Worm (Caenorhabditis elegans) whole organism, L4 larva: ENCODE data around the gene T01D1.7.

Source experiments
- D1046.2 ChIP-seq: fragments of 200-800 bp; sonication (Bioruptor generic); IDR thresholded peaks from 2 replicates; pipeline ENCODE4 v1.3.6; 2022; ENCODE audit warnings: missing genetic modification characterization, missing compliant biosample characterization
- F37D6.2 ChIP-seq: sonication (generic microtip); optimal IDR thresholded peaks from 2 replicates; lab custom pipeline; 2016; ENCODE audit warnings: mild to moderate bottlenecking, missing genetic modification characterization, missing compliant biosample characterization
- R02D3.7 ChIP-seq: fragments of 150-350 bp; sonication (generic microtip); optimal IDR thresholded peaks from 3 replicates; lab custom pipeline; 2014; ENCODE audit warnings: missing biosample characterization, missing genetic modification characterization
- Y105C5A.15 ChIP-seq: fragments of 200-800 bp; sonication (Bioruptor generic); IDR thresholded peaks from 2 replicates; pipeline ENCODE4 v1.3.6; 2022; ENCODE audit warnings: missing genetic modification characterization, missing compliant biosample characterization
- Y5F2A.4 ChIP-seq: fragments of 200-800 bp; sonication (Bioruptor generic); optimal IDR thresholded peaks from 2 replicates; lab custom pipeline; 2018; ENCODE audit warnings: mild to moderate bottlenecking, missing genetic modification characterization, missing compliant biosample characterization
- Y75B8A.6 ChIP-seq: fragments of 200-800 bp; sonication (Bioruptor generic); IDR thresholded peaks from 2 replicates; pipeline ENCODE4 v1.3.6; 2022; ENCODE audit warnings: missing genetic modification reagents, missing genetic modification characterization, missing compliant biosample characterization
- aha-1 ChIP-seq: fragments of 150-350 bp; peaks from one replicate; lab custom pipeline; 2014; ENCODE audit warnings: missing biosample characterization, missing genetic modification characterization
- ama-1 ChIP-seq: fragments of 150-350 bp; optimal IDR thresholded peaks from 2 replicates; lab custom pipeline; 2014; ENCODE audit warnings: inconsistent platforms, mixed read lengths
- arid-1 ChIP-seq: fragments of 200-800 bp; sonication (Bioruptor generic); conservative IDR thresholded peaks from 2 replicates; pipeline ENCODE4 v1.3.6; 2022; ENCODE audit warnings: missing genetic modification reagents, missing genetic modification characterization, missing compliant biosample characterization
- ceh-20 ChIP-seq: fragments of 200-800 bp; sonication (Bioruptor generic); IDR thresholded peaks from 2 replicates; pipeline ENCODE4 v1.3.6; 2022; ENCODE audit warnings: missing genetic modification reagents, missing genetic modification characterization, missing compliant biosample characterization
- ceh-32 ChIP-seq: sonication (generic microtip); optimal IDR thresholded peaks from 2 replicates; lab custom pipeline; 2016; ENCODE audit warnings: mild to moderate bottlenecking, missing genetic modification characterization, missing compliant biosample characterization; ENCODE audit not compliant: poor library complexity
- ceh-44 ChIP-seq: fragments of 200-800 bp; sonication (Bioruptor generic); IDR thresholded peaks from 2 replicates; pipeline ENCODE4 v1.3.6; 2022; ENCODE audit warnings: missing genetic modification reagents, missing genetic modification characterization, missing compliant biosample characterization
- ceh-82 ChIP-seq: sonication (generic microtip); optimal IDR thresholded peaks from 2 replicates; lab custom pipeline; 2017; ENCODE audit warnings: missing biosample characterization, missing genetic modification characterization
- cey-2 ChIP-seq: sonication (generic microtip); optimal IDR thresholded peaks from 3 replicates; lab custom pipeline; 2017; ENCODE audit warnings: missing genetic modification characterization, mild to moderate bottlenecking, missing compliant biosample characterization, antibody characterized with exemption, borderline replicate concordance; ENCODE audit not compliant: insufficient read depth
- ctbp-1 ChIP-seq: fragments of 200-800 bp; sonication (Bioruptor generic); IDR thresholded peaks from 2 replicates; pipeline ENCODE4 v1.3.6; 2022; ENCODE audit warnings: missing genetic modification reagents, missing genetic modification characterization, missing compliant biosample characterization
- daf-12 ChIP-seq: fragments of 150-350 bp; optimal IDR thresholded peaks from 2 replicates; lab custom pipeline; 2014; ENCODE audit warnings: missing biosample characterization, missing genetic modification reagents, missing genetic modification characterization
- dve-1 ChIP-seq: sonication (generic microtip); optimal IDR thresholded peaks from 2 replicates; lab custom pipeline; 2017; ENCODE audit warnings: antibody characterized with exemption, mild to moderate bottlenecking, missing genetic modification characterization, missing compliant biosample characterization; ENCODE audit not compliant: insufficient read depth
- egl-27 ChIP-seq: sonication (generic microtip); optimal IDR thresholded peaks from 3 replicates; lab custom pipeline; 2017; ENCODE audit warnings: missing biosample characterization, missing genetic modification reagents, missing genetic modification characterization
- fkh-10 ChIP-seq: fragments of 150-350 bp; optimal IDR thresholded peaks from 2 replicates; lab custom pipeline; 2014; ENCODE audit warnings: missing biosample characterization, missing genetic modification reagents, missing genetic modification characterization
- fos-1 ChIP-seq: fragments of 150-350 bp; optimal IDR thresholded peaks from 2 replicates; lab custom pipeline; 2014; ENCODE audit warnings: missing biosample characterization, missing genetic modification characterization
- gei-8 ChIP-seq: fragments of 200-800 bp; sonication (Bioruptor generic); optimal IDR thresholded peaks from 2 replicates; lab custom pipeline; 2018; ENCODE audit warnings: mild to moderate bottlenecking, missing genetic modification characterization, missing compliant biosample characterization
- hif-1 ChIP-seq, 2 experiments: sonication (generic microtip); optimal IDR thresholded peaks; 2 replicates each; lab custom pipeline; 2016 to 2017; ENCODE audit warnings: missing compliant biosample characterization in 2 of 2, missing genetic modification characterization in 2 of 2, missing genetic modification reagents in 2 of 2, missing genotype in 2 of 2, mild to moderate bottlenecking in 1 of 2
- hmg-1.1 ChIP-seq: fragments of 200-800 bp; sonication (Bioruptor generic); IDR thresholded peaks from 2 replicates; pipeline ENCODE4 v1.3.6; 2022; ENCODE audit warnings: missing genetic modification reagents, missing genetic modification characterization, missing compliant biosample characterization
- jun-1 ChIP-seq: fragments of 150-350 bp; optimal IDR thresholded peaks from 2 replicates; lab custom pipeline; 2014; ENCODE audit warnings: missing biosample characterization, missing genetic modification reagents, missing genetic modification characterization
- lim-7 ChIP-seq: fragments of 200-800 bp; sonication (Bioruptor generic); IDR thresholded peaks from 2 replicates; pipeline ENCODE4 v1.3.6; 2022; ENCODE audit warnings: missing genetic modification characterization, missing compliant biosample characterization
- lin-13 ChIP-seq: fragments of 150-350 bp; optimal IDR thresholded peaks from 2 replicates; lab custom pipeline; 2014; ENCODE audit warnings: missing biosample characterization, missing genetic modification reagents, missing genetic modification characterization
- lin-15B ChIP-seq: fragments of 150-350 bp; sonication (generic microtip); optimal IDR thresholded peaks from 3 replicates; lab custom pipeline; 2014; ENCODE audit warnings: missing biosample characterization, missing genetic modification characterization
- lin-29 ChIP-seq: fragments of 200-800 bp; sonication (Bioruptor generic); IDR thresholded peaks from 2 replicates; pipeline ENCODE4 v1.3.6; 2022; ENCODE audit warnings: missing genetic modification reagents, missing genetic modification characterization, missing compliant biosample characterization
- lin-38 ChIP-seq: fragments of 200-800 bp; sonication (Bioruptor generic); IDR thresholded peaks from 2 replicates; pipeline ENCODE4 v1.3.6; 2022; ENCODE audit warnings: missing genetic modification reagents, missing genetic modification characterization, missing compliant biosample characterization
- lin-39 ChIP-seq: fragments of 150-350 bp; optimal IDR thresholded peaks from 2 replicates; lab custom pipeline; 2014; ENCODE audit warnings: missing biosample characterization, missing genetic modification reagents, missing genetic modification characterization
- lir-3 ChIP-seq: sonication (generic microtip); optimal IDR thresholded peaks from 2 replicates; lab custom pipeline; 2016; ENCODE audit warnings: mild to moderate bottlenecking, missing genetic modification characterization, missing compliant biosample characterization
- lsy-2 ChIP-seq, 2 experiments: fragments of 150-350 bp in 1 of 2; sonication (generic microtip) in 1 of 2; optimal IDR thresholded peaks; 2 replicates each; lab custom pipeline; 2014 to 2017; ENCODE audit warnings: missing biosample characterization in 2 of 2, missing genetic modification characterization in 2 of 2
- mes-2 ChIP-seq: sonication (generic microtip); optimal IDR thresholded peaks from 2 replicates; lab custom pipeline; 2016; ENCODE audit warnings: missing genotype, mild to moderate bottlenecking, missing genetic modification characterization, missing compliant biosample characterization; ENCODE audit not compliant: poor library complexity, severe bottlenecking
- mxl-2 ChIP-seq: fragments of 200-800 bp; sonication (Bioruptor generic); conservative IDR thresholded peaks from 2 replicates; pipeline ENCODE4 v1.3.6; 2022; ENCODE audit warnings: missing genetic modification reagents, missing genetic modification characterization, missing compliant biosample characterization
- nhr-10 ChIP-seq: fragments of 150-350 bp; optimal IDR thresholded peaks from 2 replicates; lab custom pipeline; 2014; ENCODE audit warnings: missing biosample characterization, missing genetic modification characterization
- nhr-11 ChIP-seq: fragments of 150-350 bp; optimal IDR thresholded peaks from 2 replicates; lab custom pipeline; 2014; ENCODE audit warnings: missing biosample characterization, missing genetic modification characterization
- nhr-237 ChIP-seq: sonication (generic microtip); optimal IDR thresholded peaks from 2 replicates; lab custom pipeline; 2017; ENCODE audit warnings: missing biosample characterization, missing genetic modification characterization
- nhr-6 ChIP-seq: fragments of 150-350 bp; optimal IDR thresholded peaks from 2 replicates; lab custom pipeline; 2014; ENCODE audit warnings: missing biosample characterization, missing genetic modification characterization
- nhr-76 ChIP-seq: fragments of 150-350 bp; optimal IDR thresholded peaks from 2 replicates; lab custom pipeline; 2014; ENCODE audit warnings: missing biosample characterization, missing genetic modification characterization
- sdz-12 ChIP-seq: fragments of 200-800 bp; sonication (Bioruptor generic); optimal IDR thresholded peaks from 2 replicates; lab custom pipeline; 2018; ENCODE audit warnings: mild to moderate bottlenecking, missing genetic modification characterization, missing compliant biosample characterization
- skn-1 ChIP-seq: fragments of 150-350 bp; optimal IDR thresholded peaks from 2 replicates; lab custom pipeline; 2014; ENCODE audit warnings: missing biosample characterization, missing genetic modification characterization
- snpc-4 ChIP-seq: fragments of 150-350 bp; optimal IDR thresholded peaks from 2 replicates; lab custom pipeline; 2014; ENCODE audit warnings: missing biosample characterization, missing genetic modification characterization
- spr-1 ChIP-seq: sonication (generic microtip); optimal IDR thresholded peaks from 2 replicates; lab custom pipeline; 2016; ENCODE audit warnings: mild to moderate bottlenecking, missing genetic modification characterization, missing compliant biosample characterization
- spr-3 ChIP-seq: fragments of 200-800 bp; sonication (Bioruptor generic); optimal IDR thresholded peaks from 2 replicates; lab custom pipeline; 2018; ENCODE audit warnings: mild to moderate bottlenecking, missing genetic modification characterization, missing compliant biosample characterization
- tag-97 ChIP-seq: fragments of 200-800 bp; sonication (Bioruptor generic); IDR thresholded peaks from 2 replicates; pipeline ENCODE4 v1.3.6; 2022; ENCODE audit warnings: missing genetic modification characterization, missing compliant biosample characterization
- unc-130 ChIP-seq: sonication (generic microtip); optimal IDR thresholded peaks from 2 replicates; lab custom pipeline; 2016; ENCODE audit warnings: missing genetic modification reagents, missing genetic modification characterization, missing compliant biosample characterization
- unc-62 ChIP-seq, 3 experiments: fragments of 150-350 bp in 1 of 3; sonication (generic microtip); optimal IDR thresholded peaks in 2 of 3; peaks in 1 of 3; 1 replicate in 1 of 3; 2 replicates in 2 of 3; lab custom pipeline; 2014 to 2017; ENCODE audit warnings: missing biosample characterization in 3 of 3, missing genetic modification characterization in 3 of 3, missing genetic modification reagents in 3 of 3, missing genotype in 1 of 3
- zag-1 ChIP-seq: fragments of 150-350 bp; optimal IDR thresholded peaks from 2 replicates; lab custom pipeline; 2014; ENCODE audit warnings: missing biosample characterization, missing genetic modification characterization
- zfp-2 ChIP-seq: sonication (generic microtip); optimal IDR thresholded peaks from 2 replicates; lab custom pipeline; 2016; ENCODE audit warnings: mild to moderate bottlenecking, missing genetic modification characterization, missing compliant biosample characterization
- zip-2 ChIP-seq: fragments of 150-350 bp; optimal IDR thresholded peaks from 2 replicates; lab custom pipeline; 2014; ENCODE audit warnings: missing biosample characterization, missing genetic modification characterization
- ztf-11 ChIP-seq: fragments of 150-350 bp; optimal IDR thresholded peaks from 2 replicates; lab custom pipeline; 2014; ENCODE audit warnings: missing biosample characterization, missing genetic modification characterization
- ztf-7 ChIP-seq: fragments of 150-350 bp; optimal IDR thresholded peaks from 2 replicates; lab custom pipeline; 2014; ENCODE audit warnings: missing biosample characterization, missing genetic modification characterization

T01D1.7 gene

ce11 chrII:155904-156303, 17.7 kb downstream of the T01D1.7 start, which contains the start of gene mrpl-28 (continued):
- TF ChIP-seq lin-15B (peak; percentile 87), zag-1 (no peak), ctbp-1 (peak; percentile 72), dve-1 (tag; lab: Kevin White, UChicago) (peak; percentile 92), egl-27 (tag; lab: Kevin White, UChicago) (no peak), lir-3 (tag; lab: Kevin White, UChicago) (no peak), ceh-32 (tag; lab: Kevin White, UChicago) (peak; percentile 45), nhr-10 (no peak), unc-62 (GFP tag; optimal IDR thresholded peaks at IDR 0.05 in 1 of 2; lab: Kevin White, UChicago) (peak in 1 of 2 experiments; percentile 93), unc-62 (tag; optimal IDR thresholded peaks at IDR 0.05; lab: Kevin White, UChicago) (no peak), hif-1 (tag; optimal IDR thresholded peaks at IDR 0.05; lab: Kevin White, UChicago) (peak in 1 of 2 experiments; percentile 61), lin-29 (GFP tag; lab: Robert Waterston, UW) (0 out of 2 replicates have a peak, but pooled peaks have one; percentile 47), lin-13 (GFP tag; lab: Kevin White, UChicago) (peak; percentile 87), skn-1 (tag; lab: Kevin White, UChicago) (no peak), ceh-44 (GFP tag; lab: Robert Waterston, UW) (no peak), zip-2 (tag; lab: Kevin White, UChicago) (no peak), Y5F2A.4 (GFP tag; lab: Kevin White, UChicago) (peak; percentile 9), lim-7 (no peak), spr-1 (tag; lab: Kevin White, UChicago) (peak; percentile 71), mxl-2 (GFP tag; lab: Robert Waterston, UW) (no peak), nhr-237 (tag; lab: Kevin White, UChicago) (no peak), D1046.2 (GFP tag; lab: Robert Waterston, UW) (no peak), jun-1 (tag; lab: Kevin White, UChicago) (peak; percentile 60), Y105C5A.15 (GFP tag; lab: Robert Waterston, UW) (no peak), fkh-10 (peak; percentile 78), snpc-4 (no peak), Y75B8A.6 (GFP tag; lab: Robert Waterston, UW) (no peak), F37D6.2 (peak; percentile 74), hmg-1.1 (GFP tag; lab: Robert Waterston, UW) (peak; percentile 71), nhr-76 (tag; lab: Kevin White, UChicago) (no peak), lin-39 (tag; lab: Kevin White, UChicago) (no peak), R02D3.7 (tag; lab: Kevin White, UChicago) (no peak), ztf-7 (tag; lab: Kevin White, UChicago) (peak; percentile 48), ceh-82 (tag; lab: Kevin White, UChicago) (no peak), nhr-11 (tag; lab: Kevin White, UChicago) (peak; percentile 86), nhr-6 (tag; lab: Kevin White, UChicago) (peak; percentile 59), lin-38 (GFP tag; lab: Robert Waterston, UW) (peak; percentile 99), cey-2 (tag; lab: Kevin White, UChicago) (no peak), ama-1 (lab: Kevin White, UChicago) (peak; percentile 54), sdz-12 (no peak), tag-97 (GFP tag; lab: Robert Waterston, UW) (no peak), ceh-20 (GFP tag; lab: Robert Waterston, UW) (peak; percentile 74), aha-1 (no peak), unc-130 (peak; percentile 33), fos-1 (tag; lab: Kevin White, UChicago) (no peak), ztf-11 (tag; lab: Kevin White, UChicago) (no peak), zfp-2 (tag; lab: Kevin White, UChicago) (peak; percentile 39), arid-1 (peak; percentile 78), lsy-2 (tag; optimal IDR thresholded peaks at IDR 0.05; lab: Kevin White, UChicago) (peak; percentile 60 to 95), gei-8 (GFP tag; lab: Kevin White, UChicago) (no peak), mes-2 (tag; lab: Kevin White, UChicago) (peak; percentile 94), spr-3 (GFP tag; lab: Kevin White, UChicago) (peak; percentile 55), daf-12 (tag; lab: Kevin White, UChicago) (no peak)
